Fruit fly (Drosophila melanogaster): ENCODE measurements around the gene CG14221.

The CG14221 gene

dm6 chrX:19663859-19664728 is 43.0 kb upstream of the CG14221 start, which contains the start of the genes CG14223 and Ssu72 (continued):
- TF ChIP-seq Hr39 (GFP tag; optimal IDR thresholded peaks at IDR 0.05) (no peak), topi (GFP tag; optimal IDR thresholded peaks at IDR 0.05) (peak; percentile 9), vri (GFP tag; optimal IDR thresholded peaks at IDR 0.05) (no peak), CG8319 (GFP tag; optimal IDR thresholded peaks at IDR 0.05) (no peak), eg (GFP tag; IDR thresholded peaks at IDR 0.05) (no peak), Sox102F (GFP tag; optimal IDR thresholded peaks at IDR 0.05) (no peak), CG1621 (tag; optimal IDR thresholded peaks at IDR 0.05) (no peak), esn (GFP tag; optimal IDR thresholded peaks at IDR 0.05) (peak; percentile 22), OdsH (GFP tag; optimal IDR thresholded peaks at IDR 0.05) (no peak), svp (GFP tag) (no peak), CG11294 (GFP tag; IDR thresholded peaks at IDR 0.05) (no peak), Lpt (GFP tag; optimal IDR thresholded peaks at IDR 0.05) (no peak), CG6276 (GFP tag; optimal IDR thresholded peaks at IDR 0.05) (no peak), Eip78C (GFP tag) (peak; percentile 32), acj6 (GFP tag; optimal IDR thresholded peaks at IDR 0.05) (peak; percentile 14), CG11762 (GFP tag; optimal IDR thresholded peaks at IDR 0.05; ENCODE audit: insufficient read depth) (no peak)

- TF ChIP-seq CG8119 (GFP tag; IDR thresholded peaks at IDR 0.05) (no peak), dac (GFP tag; optimal IDR thresholded peaks at IDR 0.05) (peak; percentile 29), CG9139 (GFP tag; optimal IDR thresholded peaks at IDR 0.05) (peak; percentile 4), Eip78C (GFP tag) (peak; percentile 91), lz (GFP tag; optimal IDR thresholded peaks at IDR 0.05) (peak; percentile 55), Eip93F (GFP tag; optimal IDR thresholded peaks at IDR 0.05) (no peak), svp (GFP tag) (peak; percentile 75), CG6808 (GFP tag; optimal IDR thresholded peaks at IDR 0.05) (peak; percentile 69), Hr4 (GFP tag; optimal IDR thresholded peaks at IDR 0.05) (peak; percentile 35), OdsH (GFP tag; optimal IDR thresholded peaks at IDR 0.05) (peak; percentile 43), Hr38 (GFP tag; optimal IDR thresholded peaks at IDR 0.05) (no peak), Blimp-1 (GFP tag; optimal IDR thresholded peaks at IDR 0.05) (peak; percentile 12), cyc (GFP tag; optimal IDR thresholded peaks at IDR 0.05) (peak; percentile 24), ss (GFP tag; optimal IDR thresholded peaks at IDR 0.05) (peak; percentile 56 to 57), CG7368 (GFP tag; optimal IDR thresholded peaks at IDR 0.05) (peak; percentile 9), vri (GFP tag; optimal IDR thresholded peaks at IDR 0.05) (no peak), CG6276 (GFP tag; optimal IDR thresholded peaks at IDR 0.05) (peak; percentile 64), CG6792 (GFP tag; optimal IDR thresholded peaks at IDR 0.05) (peak; percentile 50), CG8319 (GFP tag; optimal IDR thresholded peaks at IDR 0.05) (no peak), CG6163 (GFP tag; IDR thresholded peaks at IDR 0.05) (0 out of 3 replicates have a peak, but pooled peaks have one; percentile 26), spab (GFP tag; optimal IDR thresholded peaks at IDR 0.05) (peak; percentile 34), topi (GFP tag; optimal IDR thresholded peaks at IDR 0.05) (peak; percentile 63), CG34406 (GFP tag; optimal IDR thresholded peaks at IDR 0.05) (peak; percentile 44), Gug (GFP tag; IDR thresholded peaks at IDR 0.05) (no peak), CG4318 (GFP tag; optimal IDR thresholded peaks at IDR 0.05) (no peak), CG32006 (GFP tag; optimal IDR thresholded peaks at IDR 0.05) (peak; percentile 78), Smox (GFP tag; optimal IDR thresholded peaks at IDR 0.05) (peak; percentile 71), dsx (GFP tag; optimal IDR thresholded peaks at IDR 0.05; ENCODE audit: poor library complexity, severe bottlenecking) (no peak), acj6 (GFP tag; optimal IDR thresholded peaks at IDR 0.05) (no peak), CG8632 (GFP tag; optimal IDR thresholded peaks at IDR 0.05) (no peak), CG11902 (GFP tag; optimal IDR thresholded peaks at IDR 0.05) (no peak), CG15336 (GFP tag; IDR thresholded peaks at IDR 0.05) (no peak), eg (GFP tag; IDR thresholded peaks at IDR 0.05) (peak; percentile 10; the same call in 1 of the 3 replicates), CG3032 (tag; optimal IDR thresholded peaks at IDR 0.05) (peak; percentile 50), salr (GFP tag; optimal IDR thresholded peaks at IDR 0.05) (peak in 1 of 2 experiments; percentile 16), CG31627 (GFP tag; optimal IDR thresholded peaks at IDR 0.05) (peak; percentile 7), Sox14 (GFP tag; optimal IDR thresholded peaks at IDR 0.05) (no peak), fd59A (GFP tag; optimal IDR thresholded peaks at IDR 0.05) (peak; percentile 55), Ets21C (GFP tag; optimal IDR thresholded peaks at IDR 0.05) (no peak), Lpt (GFP tag; optimal IDR thresholded peaks at IDR 0.05) (no peak)
These were observed 42.3 kb upstream of the CG14221 start for dm6 chrX:19663196-19663858.
